Worm (Caenorhabditis elegans): ENCODE measurements around the gene mth-2.

- TF ChIP-seq med-1 (GFP tag; optimal IDR thresholded peaks at IDR 0.05; ENCODE audit: insufficient read depth) (no peak), ref-1 (GFP tag; conservative IDR thresholded peaks at IDR 0.05) (no peak)
Observed at ce11 chrII:4203729-4204184, 9.6 kb upstream of the mth-2 start, which contains the start of gene mth-1.

Data from whole organism, midembryonic.